Worm (Caenorhabditis elegans) whole organism, L1 larva: ENCODE measurements around the gene C34F11.2.

ENCODE experiments used
- C16A3.4 ChIP-seq: fragments of 150-350 bp; optimal IDR thresholded peaks from 2 replicates; lab custom pipeline; 2014; ENCODE audit warnings: missing biosample characterization, missing genetic modification characterization
- C34B4.2 ChIP-seq: sonication (generic microtip); optimal IDR thresholded peaks from 2 replicates; lab custom pipeline; 2017; ENCODE audit warnings: mild to moderate bottlenecking, missing genetic modification characterization, missing compliant biosample characterization
- F16B12.6 ChIP-seq: fragments of 150-350 bp; optimal IDR thresholded peaks from 2 replicates; lab custom pipeline; 2014; ENCODE audit warnings: missing biosample characterization, missing genetic modification characterization
- Y116A8C.19 ChIP-seq: sonication (generic microtip); optimal IDR thresholded peaks from 2 replicates; lab custom pipeline; 2016; ENCODE audit warnings: missing compliant biosample characterization, missing genetic modification characterization, borderline replicate concordance
- aha-1 ChIP-seq: fragments of 150-350 bp; optimal IDR thresholded peaks from 2 replicates; lab custom pipeline; 2014; ENCODE audit warnings: missing biosample characterization, missing genetic modification characterization
- aly-2 ChIP-seq: fragments of 150-350 bp; optimal IDR thresholded peaks from 2 replicates; lab custom pipeline; 2014; ENCODE audit warnings: missing biosample characterization, missing genetic modification characterization
- ama-1 ChIP-seq: fragments of 150-350 bp; optimal IDR thresholded peaks from 2 replicates; lab custom pipeline; 2014
- blmp-1 ChIP-seq: fragments of 150-350 bp; optimal IDR thresholded peaks from 2 replicates; lab custom pipeline; 2014; ENCODE audit warnings: missing biosample characterization, missing genetic modification characterization
- ceh-82 ChIP-seq, 3 experiments: fragments of 150-350 bp in 1 of 3; sonication (generic microtip) in 2 of 3; optimal IDR thresholded peaks; 2 replicates each; lab custom pipeline; 2014 to 2017; ENCODE audit warnings: missing biosample characterization in 3 of 3, missing genetic modification characterization in 3 of 3
- ceh-88 ChIP-seq: fragments of 200-800 bp; sonication (Bioruptor generic); IDR thresholded peaks from 2 replicates; pipeline ENCODE4 v1.3.6; 2022; ENCODE audit warnings: missing genetic modification characterization, missing compliant biosample characterization
- ces-1 ChIP-seq: fragments of 150-350 bp; optimal IDR thresholded peaks from 2 replicates; lab custom pipeline; 2014; ENCODE audit warnings: missing biosample characterization, missing genetic modification reagents, missing genetic modification characterization
- dsc-1 ChIP-seq: sonication (generic microtip); optimal IDR thresholded peaks from 2 replicates; lab custom pipeline; 2016; ENCODE audit warnings: mild to moderate bottlenecking, missing genetic modification characterization, missing compliant biosample characterization
- efl-1 ChIP-seq, 4 experiments: fragments of 150-350 bp; optimal IDR thresholded peaks in 3 of 4; peaks in 1 of 4; 1 replicate in 1 of 4; 2 replicates in 3 of 4; lab custom pipeline; 2014; ENCODE audit warnings: missing biosample characterization in 2 of 4, missing genetic modification characterization in 2 of 4, missing genetic modification reagents in 2 of 4
- egl-13 ChIP-seq: sonication (generic microtip); optimal IDR thresholded peaks from 2 replicates; lab custom pipeline; 2016; ENCODE audit warnings: missing genotype, missing genetic modification reagents, missing genetic modification characterization, missing compliant biosample characterization
- elt-2 ChIP-seq: sonication (generic microtip); optimal IDR thresholded peaks from 2 replicates; lab custom pipeline; 2016; ENCODE audit warnings: missing genetic modification characterization, mild to moderate bottlenecking, inconsistent platforms, missing compliant biosample characterization, missing genetic modification reagents
- elt-3 ChIP-seq, 6 experiments: fragments of 150-350 bp in 1 of 6; sonication (generic microtip); optimal IDR thresholded peaks; 2 replicates each; lab custom pipeline; 2017 to 2018; ENCODE audit warnings: missing biosample characterization in 6 of 6, missing genetic modification characterization in 6 of 6, inconsistent platforms in 1 of 6
- fkh-10 ChIP-seq: sonication (generic microtip); optimal IDR thresholded peaks from 2 replicates; lab custom pipeline; 2017; ENCODE audit warnings: missing biosample characterization, missing genetic modification reagents, missing genetic modification characterization
- fkh-4 ChIP-seq: sonication (generic microtip); optimal IDR thresholded peaks from 2 replicates; lab custom pipeline; 2016; ENCODE audit warnings: missing compliant biosample characterization, missing genetic modification characterization, borderline replicate concordance
- fos-1 ChIP-seq: fragments of 150-350 bp; optimal IDR thresholded peaks from 2 replicates; lab custom pipeline; 2014; ENCODE audit warnings: missing biosample characterization, missing genetic modification characterization
- hpl-2 ChIP-seq: fragments of 150-350 bp; optimal IDR thresholded peaks from 2 replicates; lab custom pipeline; 2014; ENCODE audit warnings: missing biosample characterization, missing genetic modification reagents, missing genetic modification characterization
- irx-1 ChIP-seq: sonication (generic microtip); optimal IDR thresholded peaks from 2 replicates; lab custom pipeline; 2016; ENCODE audit warnings: missing genetic modification characterization, missing compliant biosample characterization
- isw-1 ChIP-seq: fragments of 200-800 bp; sonication (Bioruptor generic); IDR thresholded peaks from 2 replicates; pipeline ENCODE4 v1.3.6; 2022; ENCODE audit warnings: missing genetic modification characterization, missing compliant biosample characterization
- lin-13 ChIP-seq: fragments of 150-350 bp; optimal IDR thresholded peaks from 2 replicates; lab custom pipeline; 2014; ENCODE audit warnings: missing biosample characterization, missing genetic modification reagents, missing genetic modification characterization
- lin-14 ChIP-seq: fragments of 200-800 bp; sonication (Bioruptor generic); optimal IDR thresholded peaks from 2 replicates; lab custom pipeline; 2018; ENCODE audit warnings: mild to moderate bottlenecking, missing genetic modification characterization, moderate library complexity, missing compliant biosample characterization
- lin-15B ChIP-seq: fragments of 150-350 bp; sonication (generic microtip); optimal IDR thresholded peaks from 3 replicates; lab custom pipeline; 2014; ENCODE audit warnings: missing biosample characterization, missing genetic modification characterization
- lin-39 ChIP-seq: fragments of 150-350 bp; optimal IDR thresholded peaks from 2 replicates; lab custom pipeline; 2014; ENCODE audit warnings: missing biosample characterization, missing genetic modification reagents, missing genetic modification characterization
- lsy-2 ChIP-seq, 2 experiments: fragments of 150-350 bp; optimal IDR thresholded peaks; 2 replicates each; lab custom pipeline; 2014; ENCODE audit warnings: missing biosample characterization in 2 of 2, missing genetic modification characterization in 2 of 2
- mep-1 ChIP-seq: fragments of 150-350 bp; optimal IDR thresholded peaks from 2 replicates; lab custom pipeline; 2014; ENCODE audit warnings: missing biosample characterization, missing genetic modification characterization
- nhr-11 ChIP-seq: fragments of 150-350 bp; optimal IDR thresholded peaks from 2 replicates; lab custom pipeline; 2014; ENCODE audit warnings: missing biosample characterization, missing genetic modification characterization
- nhr-19 ChIP-seq: fragments of 200-800 bp; sonication (Bioruptor generic); conservative IDR thresholded peaks from 2 replicates; pipeline ENCODE4 v1.3.6; 2022; ENCODE audit warnings: missing genetic modification characterization, missing compliant biosample characterization
- nhr-20 ChIP-seq: sonication (generic microtip); optimal IDR thresholded peaks from 2 replicates; lab custom pipeline; 2016; ENCODE audit warnings: mild to moderate bottlenecking, missing genetic modification characterization, missing compliant biosample characterization
- nhr-237 ChIP-seq: fragments of 150-350 bp; optimal IDR thresholded peaks from 2 replicates; lab custom pipeline; 2014; ENCODE audit warnings: missing biosample characterization, missing genetic modification characterization
- nhr-47 ChIP-seq: sonication (generic microtip); optimal IDR thresholded peaks from 2 replicates; lab custom pipeline; 2016; ENCODE audit warnings: mild to moderate bottlenecking, missing genetic modification characterization, moderate library complexity, missing compliant biosample characterization
- nhr-71 ChIP-seq: sonication (generic microtip); optimal IDR thresholded peaks from 2 replicates; lab custom pipeline; 2016; ENCODE audit warnings: mild to moderate bottlenecking, missing genetic modification characterization, moderate library complexity, missing compliant biosample characterization
- nhr-85 ChIP-seq: sonication (generic microtip); peaks from one replicate; lab custom pipeline; 2016; ENCODE audit warnings: missing genetic modification characterization, inconsistent platforms, missing compliant biosample characterization
- nhr-90 ChIP-seq: sonication (generic microtip); optimal IDR thresholded peaks from 2 replicates; lab custom pipeline; 2016; ENCODE audit warnings: mild to moderate bottlenecking, missing genetic modification characterization, missing compliant biosample characterization; ENCODE audit not compliant: poor library complexity
- pax-3 ChIP-seq: fragments of 200-800 bp; sonication (Bioruptor generic); optimal IDR thresholded peaks from 2 replicates; lab custom pipeline; 2018; ENCODE audit warnings: mild to moderate bottlenecking, missing genetic modification characterization, moderate library complexity, missing compliant biosample characterization
- snpc-4 ChIP-seq: fragments of 150-350 bp; optimal IDR thresholded peaks from 2 replicates; lab custom pipeline; 2014; ENCODE audit warnings: missing biosample characterization, missing genetic modification characterization
- snu-23 ChIP-seq: sonication (generic microtip); optimal IDR thresholded peaks from 2 replicates; lab custom pipeline; 2016; ENCODE audit warnings: missing genetic modification characterization, missing compliant biosample characterization
- sox-4 ChIP-seq: sonication (generic microtip); optimal IDR thresholded peaks from 2 replicates; lab custom pipeline; 2016; ENCODE audit warnings: missing genetic modification characterization, missing compliant biosample characterization
- sptf-1 ChIP-seq: fragments of 150-350 bp; optimal IDR thresholded peaks from 2 replicates; lab custom pipeline; 2014; ENCODE audit warnings: missing biosample characterization, missing genetic modification characterization
- swsn-7 ChIP-seq: sonication (generic microtip); optimal IDR thresholded peaks from 2 replicates; lab custom pipeline; 2016; ENCODE audit warnings: missing genetic modification characterization, missing compliant biosample characterization
- tlp-1 ChIP-seq: fragments of 150-350 bp; optimal IDR thresholded peaks from 2 replicates; lab custom pipeline; 2014; ENCODE audit warnings: missing biosample characterization, missing genetic modification characterization
- unc-130 ChIP-seq: fragments of 150-350 bp; optimal IDR thresholded peaks from 2 replicates; lab custom pipeline; 2017; ENCODE audit warnings: missing biosample characterization, missing genetic modification characterization, inconsistent platforms
- unc-86 ChIP-seq: sonication (generic microtip); optimal IDR thresholded peaks from 2 replicates; lab custom pipeline; 2016; ENCODE audit warnings: missing genetic modification characterization, missing compliant biosample characterization
- xbp-1 ChIP-seq: sonication (generic microtip); optimal IDR thresholded peaks from 2 replicates; lab custom pipeline; 2016; ENCODE audit warnings: missing genetic modification characterization, missing compliant biosample characterization
- zip-4 ChIP-seq: fragments of 200-800 bp; sonication (Bioruptor generic); optimal IDR thresholded peaks from 2 replicates; lab custom pipeline; 2018; ENCODE audit warnings: mild to moderate bottlenecking, missing genetic modification characterization, moderate library complexity, missing compliant biosample characterization
- ztf-11 ChIP-seq, 2 experiments: sonication (generic microtip); optimal IDR thresholded peaks; 2 replicates each; lab custom pipeline; 2016 to 2017; ENCODE audit warnings: missing genetic modification characterization in 2 of 2, missing biosample characterization in 1 of 2, missing compliant biosample characterization in 1 of 2
- ztf-4 ChIP-seq: fragments of 150-350 bp; optimal IDR thresholded peaks from 2 replicates; lab custom pipeline; 2014; ENCODE audit warnings: missing biosample characterization, missing genetic modification characterization

Gene C34F11.2

DNA sequence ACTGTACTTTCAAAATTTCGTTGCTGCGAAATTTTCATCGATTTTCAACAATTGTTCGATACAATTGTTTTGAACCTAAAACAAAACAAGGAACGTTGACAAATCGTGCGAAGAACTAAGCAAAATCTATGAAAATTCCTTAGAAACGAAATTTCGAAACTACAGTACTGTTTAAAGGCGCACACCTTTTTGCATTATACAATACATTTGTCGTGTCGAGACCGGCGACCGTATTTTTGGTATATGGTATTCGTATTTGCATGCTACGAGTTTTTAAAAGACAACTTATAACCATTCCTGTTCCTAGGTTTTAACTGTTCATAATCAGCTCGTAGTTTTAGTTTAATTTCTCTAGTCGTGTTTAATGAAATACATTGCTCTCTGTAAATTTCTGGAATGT lies 33.5 kb upstream of the C34F11.2 start:
- TF ChIP-seq elt-2 (peak; percentile 1), ceh-82 (tag; optimal IDR thresholded peaks at IDR 0.05; lab: Kevin White, UChicago) (no peak), zip-4 (GFP tag; lab: Kevin White, UChicago) (peak; percentile 7)

DNA sequence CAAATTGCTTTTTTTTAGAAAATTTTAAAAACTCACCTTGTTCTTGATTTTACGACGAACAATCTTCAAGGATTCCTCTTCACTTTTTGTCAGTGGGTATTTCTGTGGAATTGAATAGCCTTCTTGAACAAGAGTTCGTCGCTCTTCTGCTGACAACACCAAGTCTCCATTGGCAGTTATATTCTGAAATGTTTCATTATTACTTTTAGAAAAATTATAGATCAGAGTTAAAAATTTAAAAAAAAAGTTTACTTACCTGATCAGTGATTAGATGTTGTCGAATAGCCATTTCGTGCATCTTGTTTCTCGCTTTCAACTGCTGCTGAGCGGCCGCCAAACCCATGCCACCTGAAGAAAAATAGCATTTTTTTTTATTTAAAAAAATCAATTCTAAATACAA lies 31.8 kb upstream of the C34F11.2 start:
- no peak for TF ChIP-seq hpl-2
- no peak for TF ChIP-seq efl-1 (optimal IDR thresholded peaks at IDR 0.05; lab: Kevin White, UChicago)
- TF ChIP-seq efl-1 (GFP tag; optimal IDR thresholded peaks at IDR 0.05 in 1 of 2; lab: Kevin White, UChicago) = peak in 1 of 2 experiments; percentile 62
- TF ChIP-seq, all 84 proteins: peak for 1

DNA sequence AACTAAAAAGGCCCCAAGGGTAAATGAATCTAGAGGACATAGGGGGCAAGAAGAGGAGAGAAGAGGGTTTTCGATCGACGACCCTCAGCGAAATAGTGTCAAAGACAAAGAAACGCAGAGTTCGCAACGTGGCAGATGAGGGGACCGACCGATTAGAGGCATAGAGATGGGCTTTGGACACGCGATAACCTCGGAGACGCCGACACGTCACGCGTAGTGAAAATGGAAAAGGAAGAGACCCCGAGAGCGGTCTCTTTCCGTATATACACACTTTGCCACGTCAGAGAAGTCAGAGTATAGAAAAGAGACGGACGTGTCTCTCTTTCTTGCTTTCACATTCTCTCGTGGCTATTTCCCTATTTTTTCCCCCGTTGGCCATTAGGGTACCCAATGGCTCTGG lies 30.6 kb upstream of the C34F11.2 start:
- TF ChIP-seq aly-2 (tag; lab: Kevin White, UChicago) = peak; percentile 6
- TF ChIP-seq dsc-1 = peak; percentile 37
- TF ChIP-seq nhr-11 (tag; lab: Kevin White, UChicago) = no peak
- no peak for TF ChIP-seq Y116A8C.19
- TF ChIP-seq nhr-237 (tag; lab: Kevin White, UChicago) = no peak
- TF ChIP-seq C34B4.2 (tag; lab: Kevin White, UChicago) = no peak
- no peak for TF ChIP-seq ztf-11 (tag; optimal IDR thresholded peaks at IDR 0.05; lab: Kevin White, UChicago)
- TF ChIP-seq fkh-4 (tag; lab: Kevin White, UChicago) = no peak
- TF ChIP-seq efl-1 (optimal IDR thresholded peaks at IDR 0.05; lab: Kevin White, UChicago) = peak; percentile 57 to 75
- peak; percentile 27 to 93 for TF ChIP-seq efl-1 (GFP tag; optimal IDR thresholded peaks at IDR 0.05 in 1 of 2; lab: Kevin White, UChicago)
- TF ChIP-seq snu-23 = peak; percentile 90
- TF ChIP-seq lin-15B = peak; percentile 4
- TF ChIP-seq swsn-7 (tag; lab: Kevin White, UChicago) = peak; percentile 76
- TF ChIP-seq elt-3 (tag; optimal IDR thresholded peaks at IDR 0.05; lab: Kevin White, UChicago) = peak in 1 of 6 experiments; percentile 11
- TF ChIP-seq blmp-1 (tag; lab: Kevin White, UChicago) = peak; percentile 72
- peak; percentile 11 for TF ChIP-seq pax-3 (tag; lab: Kevin White, UChicago)
- peak; percentile 68 for TF ChIP-seq nhr-90
- peak; percentile 97 for TF ChIP-seq lin-14 (GFP tag; lab: Kevin White, UChicago)
- peak; percentile 88 for TF ChIP-seq nhr-71
- peak; percentile 41 for TF ChIP-seq irx-1 (tag; lab: Kevin White, UChicago)
- TF ChIP-seq nhr-19 (GFP tag; lab: Robert Waterston, UW) = peak; percentile 73
- peak; percentile 57 for TF ChIP-seq unc-86 (tag; lab: Kevin White, UChicago)
- peak; percentile 25 for TF ChIP-seq egl-13
- no peak for TF ChIP-seq tlp-1 (tag; lab: Kevin White, UChicago)
- TF ChIP-seq F16B12.6 (tag; lab: Kevin White, UChicago) = peak; percentile 32
- TF ChIP-seq nhr-20 = peak; percentile 84
- TF ChIP-seq nhr-85 = peak; percentile 83
- TF ChIP-seq unc-130 = peak; percentile 10
- TF ChIP-seq isw-1 (GFP tag; lab: Robert Waterston, UW) = peak; percentile 70
- peak; percentile 59 for TF ChIP-seq fkh-10 (GFP tag; lab: Kevin White, UChicago)
- no peak for TF ChIP-seq sptf-1 (tag; lab: Kevin White, UChicago)
- TF ChIP-seq aha-1 (tag; lab: Kevin White, UChicago) = no peak
- TF ChIP-seq ceh-82 (tag; optimal IDR thresholded peaks at IDR 0.05; lab: Kevin White, UChicago) = peak; percentile 9 to 70 (median 47)
- TF ChIP-seq ceh-88 (GFP tag; lab: Robert Waterston, UW) = peak; percentile 47; the same call in 1 of the 2 replicates
- TF ChIP-seq lin-39 (tag; lab: Kevin White, UChicago) = no peak
- TF ChIP-seq mep-1 (tag; lab: Kevin White, UChicago) = peak; percentile 73
- TF ChIP-seq sox-4 (tag; lab: Kevin White, UChicago) = no peak
- TF ChIP-seq nhr-47 (tag; lab: Kevin White, UChicago) = peak; percentile 81
- peak; percentile 18 for TF ChIP-seq snpc-4 (tag; lab: Kevin White, UChicago)
- peak; percentile 58 for TF ChIP-seq ztf-4
- TF ChIP-seq hpl-2 = peak; percentile 13
- TF ChIP-seq xbp-1 (tag; lab: Kevin White, UChicago) = peak; percentile 90
- peak; percentile 43 for TF ChIP-seq fos-1 (tag; lab: Kevin White, UChicago)
- no peak for TF ChIP-seq ces-1 (GFP tag; lab: Kevin White, UChicago)
- no peak for TF ChIP-seq ama-1 (lab: Kevin White, UChicago)
- peak; percentile 72 to 76 for TF ChIP-seq lsy-2 (tag; optimal IDR thresholded peaks at IDR 0.05; lab: Kevin White, UChicago)
- TF ChIP-seq C16A3.4 (tag; lab: Kevin White, UChicago) = peak; percentile 43
- TF ChIP-seq lin-13 (GFP tag; lab: Kevin White, UChicago) = peak; percentile 69
